Fruit fly (Drosophila melanogaster) whole organism: ENCODE data around the gene CG18581.

Source experiments
- CG8478 ChIP-seq: fragments of >200 bp; optimal IDR thresholded peaks from 2 replicates; lab custom pipeline; 2018; ENCODE audit warnings: inconsistent platforms
- pan ChIP-seq: fragments of >200 bp; optimal IDR thresholded peaks from 2 replicates; lab custom pipeline; 2017
- usp ChIP-seq: fragments of >200 bp; optimal IDR thresholded peaks from 2 replicates; lab custom pipeline; 2017; ENCODE audit warnings: missing biosample characterization, missing genetic modification characterization, mixed read lengths

DNA sequence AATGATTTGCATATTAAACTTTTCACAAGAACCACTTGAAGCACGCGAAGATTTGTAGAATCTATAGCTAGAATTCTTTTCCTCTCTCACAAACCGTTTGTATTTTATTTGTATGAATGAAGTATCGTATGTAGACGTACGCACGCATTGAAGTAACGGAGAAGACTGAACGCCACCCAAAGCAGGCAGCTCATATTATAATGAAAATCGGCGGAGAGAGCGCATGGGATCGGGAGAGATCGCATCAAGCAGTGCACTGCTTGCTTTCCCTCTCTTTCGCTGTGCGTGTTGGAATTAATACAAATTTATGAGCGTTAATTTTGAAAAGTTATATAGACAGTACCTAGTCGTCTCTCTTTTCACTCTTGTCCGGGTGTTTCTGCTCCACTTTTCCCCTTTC is 29.3 kb upstream of the CG18581 start:
- TF ChIP-seq pan (lab: Kevin White, UChicago) (no peak), CG8478 (lab: Kevin White, UChicago) (no peak), usp (no peak)
